Fruit fly (Drosophila melanogaster) whole organism, pupa: ENCODE results near the gene Ndc1.

ENCODE experiments used
- CG10348 ChIP-seq: fragments of 200-800 bp; sonication (Bioruptor generic); IDR thresholded peaks from 2 replicates; pipeline ENCODE4 v1.3.6; 2022; ENCODE audit warnings: missing biosample characterization, missing genetic modification characterization
- CG12605 ChIP-seq: fragments of 200-800 bp; sonication (Bioruptor generic); IDR thresholded peaks from 2 replicates; pipeline ENCODE4 v1.3.6; 2022; ENCODE audit warnings: missing biosample characterization, missing genetic modification characterization
- CG14655 ChIP-seq: fragments of 200-800 bp; sonication (Bioruptor generic); optimal IDR thresholded peaks from 3 replicates; lab custom pipeline; 2017; ENCODE audit warnings: mild to moderate bottlenecking, missing biosample characterization, missing genetic modification reagents, missing genetic modification characterization
- CG15710 ChIP-seq: fragments of 200-800 bp; sonication (Bioruptor generic); optimal IDR thresholded peaks from 2 replicates; lab custom pipeline; 2018; ENCODE audit warnings: missing biosample characterization, mild to moderate bottlenecking, missing genetic modification characterization, moderate library complexity
- CG8159 ChIP-seq: fragments of 200-800 bp; sonication (Bioruptor generic); optimal IDR thresholded peaks from 3 replicates; lab custom pipeline; 2018; ENCODE audit warnings: missing biosample characterization, mild to moderate bottlenecking, missing genetic modification characterization, moderate library complexity
- CG9948 ChIP-seq: fragments of 200-800 bp; sonication (Bioruptor generic); optimal IDR thresholded peaks from 2 replicates; lab custom pipeline; 2018; ENCODE audit warnings: missing biosample characterization, mild to moderate bottlenecking, missing genetic modification characterization, moderate library complexity
- D1 ChIP-seq: fragments of 200-800 bp; sonication (Bioruptor generic); optimal IDR thresholded peaks from 2 replicates; lab custom pipeline; 2018; ENCODE audit warnings: missing biosample characterization, mild to moderate bottlenecking, missing genetic modification characterization, moderate library complexity
- EcR ChIP-seq: fragments of 200-800 bp; sonication (Bioruptor generic); optimal IDR thresholded peaks from 3 replicates; lab custom pipeline; 2019; ENCODE audit warnings: missing biosample characterization, missing genetic modification characterization, mild to moderate bottlenecking, moderate library complexity, missing genetic modification reagents
- Snoo ChIP-seq: fragments of 200-800 bp; sonication (Bioruptor generic); optimal IDR thresholded peaks from 3 replicates; lab custom pipeline; 2017; ENCODE audit warnings: missing biosample characterization, mild to moderate bottlenecking, missing genetic modification characterization, inconsistent platforms
- gl ChIP-seq: fragments of 200-800 bp; sonication (Bioruptor generic); optimal IDR thresholded peaks from 2 replicates; lab custom pipeline; 2018; ENCODE audit warnings: missing biosample characterization, mild to moderate bottlenecking, missing genetic modification characterization

- no peak for TF ChIP-seq EcR (GFP tag; lab: Kevin White, UChicago)
- TF ChIP-seq D1, result no peak
- no peak for TF ChIP-seq CG10348 (GFP tag; lab: Robert Waterston, UW)
- TF ChIP-seq CG9948, result no peak
- no peak for TF ChIP-seq CG12605
- TF ChIP-seq CG15710, result no peak
- TF ChIP-seq gl, result no peak
- no peak for TF ChIP-seq CG8159 (tag; lab: Kevin White, UChicago)
- no peak for TF ChIP-seq CG14655 (GFP tag; lab: Kevin White, UChicago)
- TF ChIP-seq Snoo (tag; lab: Kevin White, UChicago), result no peak
Observed at dm6 chr3R:23927429-23927828, 3.2 kb downstream of the Ndc1 start, which contains the start of gene CG13601.
